Worm (Caenorhabditis elegans): ENCODE measurements around the gene F25B5.5.
A peak's percentile ranks its signal among the peaks of the same experiment; 100 is the strongest.

Gene F25B5.5

ce11 chrIII:5925724-5926123 is 20.2 kb downstream of the F25B5.5 start, which contains the start of the genes dnc-2 and bcl-7 (continued):
- TF ChIP-seq ama-1 (optimal IDR thresholded peaks at IDR 0.05) (no peak), unc-62 (GFP tag; optimal IDR thresholded peaks at IDR 0.05) (no peak), ceh-16 (tag; optimal IDR thresholded peaks at IDR 0.05) (no peak), mdl-1 (tag; optimal IDR thresholded peaks at IDR 0.05) (no peak), fkh-10 (GFP tag; optimal IDR thresholded peaks at IDR 0.05) (no peak), ztf-4 (tag; optimal IDR thresholded peaks at IDR 0.05) (no peak), fos-1 (tag; optimal IDR thresholded peaks at IDR 0.05) (no peak), lin-39 (tag; optimal IDR thresholded peaks at IDR 0.05) (peak; percentile 65), lin-15B (tag; optimal IDR thresholded peaks at IDR 0.05) (peak; percentile 82), eor-1 (tag; optimal IDR thresholded peaks at IDR 0.05) (no peak), R02D3.7 (tag; optimal IDR thresholded peaks at IDR 0.05) (no peak), mml-1 (tag; optimal IDR thresholded peaks at IDR 0.05) (no peak), ceh-82 (tag; optimal IDR thresholded peaks at IDR 0.05) (no peak), nhr-23 (tag; optimal IDR thresholded peaks at IDR 0.05) (peak; percentile 59), nhr-43 (tag; optimal IDR thresholded peaks at IDR 0.05; ENCODE audit: poor library complexity, severe bottlenecking) (peak; percentile 37), nhr-25 (tag; optimal IDR thresholded peaks at IDR 0.05) (peak; percentile 49), lsy-12 (tag; optimal IDR thresholded peaks at IDR 0.05) (no peak), ZK546.5 (tag; optimal IDR thresholded peaks at IDR 0.05) (no peak), aly-2 (tag; optimal IDR thresholded peaks at IDR 0.05) (no peak), daf-12 (tag; optimal IDR thresholded peaks at IDR 0.05) (no peak), hmg-11 (tag; optimal IDR thresholded peaks at IDR 0.05) (peak; percentile 62), ztf-11 (tag; optimal IDR thresholded peaks at IDR 0.05) (no peak)

ce11 chrIII:5922236-5922635 is 23.7 kb downstream of the F25B5.5 start:
- TF ChIP-seq pqm-1 (tag; optimal IDR thresholded peaks at IDR 0.05) (no peak), ama-1 (optimal IDR thresholded peaks at IDR 0.05) (no peak), egl-5 (tag; optimal IDR thresholded peaks at IDR 0.05) (no peak), elt-3 (tag; optimal IDR thresholded peaks at IDR 0.05) (no peak), nhr-23 (tag; optimal IDR thresholded peaks at IDR 0.05) (peak; percentile 74), nhr-25 (tag; optimal IDR thresholded peaks at IDR 0.05) (peak; percentile 74), nhr-43 (tag; optimal IDR thresholded peaks at IDR 0.05; ENCODE audit: poor library complexity, severe bottlenecking) (peak; percentile 68)

- TF ChIP-seq ceh-16 (tag; optimal IDR thresholded peaks at IDR 0.05) (no peak), elt-2 (tag; optimal IDR thresholded peaks at IDR 0.05) (no peak), ztf-11 (tag; optimal IDR thresholded peaks at IDR 0.05) (no peak), nhr-25 (tag; optimal IDR thresholded peaks at IDR 0.05) (peak; percentile 80), mml-1 (tag; optimal IDR thresholded peaks at IDR 0.05) (no peak), unc-39 (tag; optimal IDR thresholded peaks at IDR 0.05) (no peak), nhr-11 (tag; optimal IDR thresholded peaks at IDR 0.05) (no peak), nhr-43 (tag; optimal IDR thresholded peaks at IDR 0.05; ENCODE audit: poor library complexity, severe bottlenecking) (peak; percentile 92), elt-3 (tag; optimal IDR thresholded peaks at IDR 0.05) (peak in 2 of 3 experiments; percentile 89 to 92), fos-1 (tag; optimal IDR thresholded peaks at IDR 0.05) (no peak), nfya-1 (tag; optimal IDR thresholded peaks at IDR 0.05; ENCODE audit: insufficient read depth) (no peak), lin-15B (tag; optimal IDR thresholded peaks at IDR 0.05) (no peak), nhr-12 (tag; optimal IDR thresholded peaks at IDR 0.05) (no peak), snpc-4 (tag; optimal IDR thresholded peaks at IDR 0.05) (no peak), fkh-2 (tag; optimal IDR thresholded peaks at IDR 0.05) (no peak), unc-62 (GFP tag; optimal IDR thresholded peaks at IDR 0.05) (no peak), daf-12 (tag; optimal IDR thresholded peaks at IDR 0.05) (no peak), ZK546.5 (tag; optimal IDR thresholded peaks at IDR 0.05) (no peak), egl-27 (tag; optimal IDR thresholded peaks at IDR 0.05) (no peak), egl-5 (tag; optimal IDR thresholded peaks at IDR 0.05) (no peak), fkh-10 (GFP tag; optimal IDR thresholded peaks at IDR 0.05) (no peak), hmg-11 (tag; optimal IDR thresholded peaks at IDR 0.05) (no peak), nhr-28 (tag; optimal IDR thresholded peaks at IDR 0.05) (no peak), ztf-4 (tag; optimal IDR thresholded peaks at IDR 0.05) (no peak), aly-2 (tag; optimal IDR thresholded peaks at IDR 0.05) (no peak), ceh-9 (tag; optimal IDR thresholded peaks at IDR 0.05) (no peak), lsy-12 (tag; optimal IDR thresholded peaks at IDR 0.05) (no peak), tbx-2 (tag; optimal IDR thresholded peaks at IDR 0.05) (peak; percentile 13), elt-1 (tag; optimal IDR thresholded peaks at IDR 0.05) (no peak), pha-4 (tag; optimal IDR thresholded peaks at IDR 0.05) (no peak), sea-2 (GFP tag; optimal IDR thresholded peaks at IDR 0.05) (no peak), skn-1 (tag; optimal IDR thresholded peaks at IDR 0.05) (no peak), ceh-28 (tag; optimal IDR thresholded peaks at IDR 0.05) (no peak), pqm-1 (tag; optimal IDR thresholded peaks at IDR 0.05) (no peak), nhr-237 (tag; optimal IDR thresholded peaks at IDR 0.05) (no peak), nhr-67 (tag; optimal IDR thresholded peaks at IDR 0.05) (no peak), R02D3.7 (tag; optimal IDR thresholded peaks at IDR 0.05) (no peak), nhr-77 (tag; optimal IDR thresholded peaks at IDR 0.05) (no peak), lin-39 (tag; optimal IDR thresholded peaks at IDR 0.05) (no peak), ceh-82 (tag; optimal IDR thresholded peaks at IDR 0.05) (no peak), jun-1 (tag; optimal IDR thresholded peaks at IDR 0.05) (no peak), zag-1 (tag; optimal IDR thresholded peaks at IDR 0.05) (no peak)
These were observed 24.8 kb downstream of the F25B5.5 start for ce11 chrIII:5921067-5921678.
